Worm (Caenorhabditis elegans): ENCODE measurements around the gene F44G4.5.

F44G4.5 gene

DNA sequence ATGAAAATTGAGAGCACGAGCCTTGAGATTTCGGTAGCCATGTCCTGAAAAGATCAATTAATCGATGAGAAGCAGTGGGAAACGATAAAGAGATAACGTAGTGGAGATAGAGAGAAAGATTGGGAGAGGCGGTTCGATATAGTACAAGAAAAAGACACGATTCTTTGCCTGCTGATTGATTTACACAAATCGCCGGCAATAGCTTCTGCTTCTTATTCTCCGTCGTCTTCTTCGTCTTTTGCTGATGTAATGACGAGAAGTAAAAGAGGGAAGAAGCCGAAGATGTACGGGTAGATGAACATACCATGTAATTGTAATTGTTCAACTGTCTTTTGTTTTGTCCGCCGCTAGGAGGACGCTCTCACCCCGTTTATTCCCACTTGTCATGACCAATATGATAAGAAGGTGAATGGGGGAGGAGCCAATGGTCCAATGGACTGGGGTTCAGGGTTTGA, 29.0 kb upstream of the F44G4.5 start, which contains the start of gene F37B12.1:
TSS of gene F37B12.1 (minus strand) at position 51 of the 455 bp plus-strand sequence.
- TF ChIP-seq ama-1 (optimal IDR thresholded peaks at IDR 0.05) (peak; percentile 2), pha-4 (tag; optimal IDR thresholded peaks at IDR 0.05) (no peak)

DNA sequence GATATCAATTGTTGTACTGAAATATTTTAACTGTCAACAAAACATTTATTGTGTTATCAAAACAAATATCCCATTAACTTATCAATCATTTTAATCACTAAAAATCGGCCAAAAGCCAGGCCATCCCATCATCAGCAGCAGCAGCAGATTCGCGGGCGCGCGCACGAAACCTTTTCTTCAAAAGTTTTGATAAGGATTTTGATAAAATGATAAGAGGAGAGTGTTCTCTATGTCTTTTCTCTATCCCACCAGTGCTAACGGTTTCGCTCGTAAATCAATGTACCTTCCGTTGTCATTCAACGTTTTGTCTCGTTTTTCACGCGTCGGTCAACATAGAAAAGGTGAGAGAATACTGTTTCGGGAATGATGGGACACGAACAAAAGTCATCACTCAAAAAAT, 27.9 kb upstream of the F44G4.5 start:
- TF ChIP-seq mdl-1 (tag; optimal IDR thresholded peaks at IDR 0.05), result no peak
- TF ChIP-seq unc-62 (GFP tag; optimal IDR thresholded peaks at IDR 0.05), result no peak
- peak; percentile 35 for TF ChIP-seq nhr-43 (tag; optimal IDR thresholded peaks at IDR 0.05; ENCODE audit: poor library complexity, severe bottlenecking)
- TF ChIP-seq elt-3 (tag; optimal IDR thresholded peaks at IDR 0.05), result peak in 2 of 3 experiments; percentile 83 to 93
- peak; percentile 24 for TF ChIP-seq nhr-23 (tag; optimal IDR thresholded peaks at IDR 0.05)

DNA sequence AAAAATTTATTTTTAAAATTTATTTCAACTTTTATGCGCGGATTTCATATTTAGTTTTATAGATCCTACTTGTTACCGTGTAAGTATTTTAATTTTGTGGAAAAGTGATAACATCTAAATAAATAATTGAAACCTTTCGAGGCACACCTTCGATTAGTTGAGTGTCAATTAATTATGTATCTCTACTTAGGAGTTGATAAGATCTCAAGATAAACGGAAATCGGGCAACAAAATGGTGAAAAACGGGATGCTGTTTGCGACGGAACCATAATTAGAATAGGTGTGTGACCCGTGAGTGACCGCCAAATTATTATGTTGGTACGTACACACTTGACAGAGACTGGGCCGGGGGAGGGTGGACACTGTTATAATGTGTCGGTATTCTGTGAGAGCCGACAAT, 26.1 kb upstream of the F44G4.5 start:
- TF ChIP-seq unc-62 (GFP tag; optimal IDR thresholded peaks at IDR 0.05) (no peak), ama-1 (optimal IDR thresholded peaks at IDR 0.05) (peak; percentile 21)

DNA sequence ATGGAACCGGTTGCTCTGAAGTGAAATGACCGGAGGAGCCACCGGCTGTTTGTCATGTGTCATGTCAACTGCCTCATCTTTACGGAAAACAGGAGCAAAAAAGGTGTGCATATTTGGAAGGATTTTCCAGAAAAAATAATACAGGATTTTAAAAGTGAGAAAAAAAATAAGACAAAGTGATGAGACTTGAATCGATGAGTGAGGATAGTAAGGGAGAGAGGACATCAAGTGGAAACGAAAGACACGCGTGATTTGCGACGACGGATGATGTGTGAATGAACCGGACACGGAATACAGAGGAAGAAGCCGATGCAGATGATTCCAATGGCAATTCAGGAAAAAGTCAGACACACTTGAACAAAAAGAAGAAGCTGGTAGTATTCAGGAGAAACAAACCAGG, 24.1 kb upstream of the F44G4.5 start:
- TF ChIP-seq nhr-12 (tag; optimal IDR thresholded peaks at IDR 0.05), result no peak
- no peak for TF ChIP-seq mdl-1 (tag; optimal IDR thresholded peaks at IDR 0.05)
- no peak for TF ChIP-seq zag-1 (tag; optimal IDR thresholded peaks at IDR 0.05)
- no peak for TF ChIP-seq pqm-1 (tag; optimal IDR thresholded peaks at IDR 0.05)
- TF ChIP-seq nhr-76 (tag; optimal IDR thresholded peaks at IDR 0.05), result no peak
- TF ChIP-seq ceh-16 (tag; optimal IDR thresholded peaks at IDR 0.05), result no peak
- TF ChIP-seq ceh-9 (tag; optimal IDR thresholded peaks at IDR 0.05), result no peak
- no peak for TF ChIP-seq nhr-25 (tag; optimal IDR thresholded peaks at IDR 0.05)
- TF ChIP-seq fkh-2 (tag; optimal IDR thresholded peaks at IDR 0.05), result no peak
- no peak for TF ChIP-seq lin-15B (tag; optimal IDR thresholded peaks at IDR 0.05)
- no peak for TF ChIP-seq hmg-11 (tag; optimal IDR thresholded peaks at IDR 0.05)
- no peak for TF ChIP-seq nhr-28 (tag; optimal IDR thresholded peaks at IDR 0.05)
- no peak for TF ChIP-seq ZK546.5 (tag; optimal IDR thresholded peaks at IDR 0.05)
- TF ChIP-seq lsy-12 (tag; optimal IDR thresholded peaks at IDR 0.05), result no peak
- no peak for TF ChIP-seq pha-4 (tag; optimal IDR thresholded peaks at IDR 0.05)
- TF ChIP-seq daf-12 (tag; optimal IDR thresholded peaks at IDR 0.05), result no peak
- TF ChIP-seq egl-27 (tag; optimal IDR thresholded peaks at IDR 0.05), result no peak
- no peak for TF ChIP-seq unc-62 (GFP tag; optimal IDR thresholded peaks at IDR 0.05)

DNA sequence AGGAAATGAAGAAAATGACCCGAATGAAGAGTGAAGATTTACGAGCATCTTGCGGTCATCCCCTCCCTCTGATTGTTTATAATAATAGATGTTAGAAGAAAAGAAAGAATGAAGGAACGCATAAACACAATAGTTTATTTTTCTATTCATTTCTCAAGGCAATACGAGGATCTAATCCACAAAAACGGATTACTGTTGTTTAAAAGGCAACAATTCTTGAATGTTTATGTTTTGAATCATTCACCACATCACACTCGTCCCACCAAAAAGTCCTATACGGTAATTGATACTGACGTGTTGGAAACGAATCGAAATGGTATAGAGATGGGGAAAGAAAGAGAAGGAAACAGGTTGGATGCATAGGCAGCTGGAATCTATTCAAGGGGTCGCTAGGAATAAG, 21.4 kb upstream of the F44G4.5 start:
- TF ChIP-seq elt-3 (tag; optimal IDR thresholded peaks at IDR 0.05) (no peak), fos-1 (tag; optimal IDR thresholded peaks at IDR 0.05) (no peak), nhr-28 (tag; optimal IDR thresholded peaks at IDR 0.05) (no peak), lsy-12 (tag; optimal IDR thresholded peaks at IDR 0.05) (no peak), ceh-16 (tag; optimal IDR thresholded peaks at IDR 0.05) (no peak), ceh-82 (tag; optimal IDR thresholded peaks at IDR 0.05) (no peak), mdl-1 (tag; optimal IDR thresholded peaks at IDR 0.05) (no peak), snpc-4 (tag; optimal IDR thresholded peaks at IDR 0.05) (no peak), ceh-28 (tag; optimal IDR thresholded peaks at IDR 0.05) (no peak), mml-1 (tag; optimal IDR thresholded peaks at IDR 0.05) (no peak), skn-1 (tag; optimal IDR thresholded peaks at IDR 0.05) (no peak), unc-39 (tag; optimal IDR thresholded peaks at IDR 0.05) (no peak), ceh-9 (tag; optimal IDR thresholded peaks at IDR 0.05) (no peak)

DNA sequence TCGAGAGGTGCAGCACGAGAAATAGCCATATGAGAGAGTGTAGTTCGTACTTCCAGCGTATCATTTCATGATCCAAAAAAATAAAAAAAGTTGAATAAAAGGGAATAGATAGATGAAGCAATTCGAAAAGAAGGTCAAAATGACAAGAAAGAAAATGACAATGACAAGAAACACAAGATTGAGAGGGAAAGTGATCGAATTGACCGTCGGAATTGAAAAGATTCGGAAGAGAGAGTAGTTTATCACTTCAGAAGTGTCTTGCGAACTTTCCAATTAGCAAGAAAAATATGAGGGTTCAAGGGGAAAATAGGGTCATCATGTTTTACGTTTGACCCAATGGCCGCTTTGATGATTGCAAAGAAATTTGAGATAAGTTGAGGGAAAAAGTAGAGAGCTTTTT, 19.5 kb upstream of the F44G4.5 start, which contains the start of gene dep-1:
TSS of gene dep-1 (minus strand) at position 95 of the 400 bp plus-strand sequence.
- TF ChIP-seq nhr-25 (tag; optimal IDR thresholded peaks at IDR 0.05) (peak; percentile 7), egl-27 (tag; optimal IDR thresholded peaks at IDR 0.05) (no peak), nhr-23 (tag; optimal IDR thresholded peaks at IDR 0.05) (peak; percentile 57)

DNA sequence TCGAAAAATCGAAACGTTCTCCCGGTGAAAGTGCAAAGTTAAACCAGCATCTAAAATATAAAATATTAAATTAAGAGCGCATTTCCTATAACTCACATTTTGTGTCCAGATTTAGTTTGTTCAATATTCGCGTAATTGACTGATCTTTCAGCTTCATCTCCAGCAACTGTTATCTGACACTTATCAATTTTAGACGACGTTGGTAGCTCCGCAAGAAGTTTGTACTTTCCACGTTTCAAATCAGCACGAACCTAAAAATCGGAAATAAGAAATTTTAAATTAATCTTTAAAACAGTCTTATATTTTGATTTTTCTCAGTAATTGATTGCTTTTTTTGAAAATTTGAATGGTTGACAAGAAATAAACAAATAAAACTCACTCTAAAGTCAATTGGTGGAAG, 17.4 kb upstream of the F44G4.5 start:
- no peak for TF ChIP-seq ZK546.5 (tag; optimal IDR thresholded peaks at IDR 0.05)
- no peak for TF ChIP-seq fkh-2 (tag; optimal IDR thresholded peaks at IDR 0.05)
- no peak for TF ChIP-seq nhr-11 (tag; optimal IDR thresholded peaks at IDR 0.05)
- no peak for TF ChIP-seq nhr-12 (tag; optimal IDR thresholded peaks at IDR 0.05)
- TF ChIP-seq jun-1 (tag; optimal IDR thresholded peaks at IDR 0.05), result no peak
- TF ChIP-seq elt-3 (tag; optimal IDR thresholded peaks at IDR 0.05), result no peak
- TF ChIP-seq pha-4 (tag; optimal IDR thresholded peaks at IDR 0.05), result no peak
- no peak for TF ChIP-seq fkh-10 (GFP tag; optimal IDR thresholded peaks at IDR 0.05)
- no peak for TF ChIP-seq nhr-28 (tag; optimal IDR thresholded peaks at IDR 0.05)
- TF ChIP-seq lsy-12 (tag; optimal IDR thresholded peaks at IDR 0.05), result no peak
- no peak for TF ChIP-seq unc-39 (tag; optimal IDR thresholded peaks at IDR 0.05)

Measured in whole organism, L3 larva.